Worm (Caenorhabditis elegans) whole organism, late embryonic: ENCODE results near the gene Y43B11AL.1.

ENCODE experiments used
- ama-1 ChIP-seq: fragments of 150-350 bp; optimal IDR thresholded peaks from 2 replicates; lab custom pipeline; 2014
- ceh-14 ChIP-seq: sonication (generic microtip); optimal IDR thresholded peaks from 2 replicates; lab custom pipeline; 2016; ENCODE audit warnings: missing genotype, missing genetic modification characterization, missing compliant biosample characterization
- dmd-4 ChIP-seq: sonication (generic microtip); optimal IDR thresholded peaks from 2 replicates; lab custom pipeline; 2016; ENCODE audit warnings: borderline replicate concordance, missing genetic modification characterization, missing compliant biosample characterization
- dve-1 ChIP-seq: sonication (generic microtip); optimal IDR thresholded peaks from 2 replicates; lab custom pipeline; 2017; ENCODE audit warnings: antibody characterized with exemption, mild to moderate bottlenecking, missing genetic modification characterization, missing compliant biosample characterization
- ets-4 ChIP-seq: sonication (generic microtip); optimal IDR thresholded peaks from 2 replicates; lab custom pipeline; 2016; ENCODE audit warnings: missing genetic modification characterization, missing compliant biosample characterization
- gmeb-2 ChIP-seq: sonication (generic microtip); optimal IDR thresholded peaks from 2 replicates; lab custom pipeline; 2016; ENCODE audit warnings: missing genetic modification characterization, inconsistent platforms, missing compliant biosample characterization
- hlh-15 ChIP-seq: sonication (generic microtip); optimal IDR thresholded peaks from 2 replicates; lab custom pipeline; 2016; ENCODE audit warnings: missing genetic modification characterization, missing compliant biosample characterization
- npax-4 ChIP-seq: sonication (generic microtip); optimal IDR thresholded peaks from 2 replicates; lab custom pipeline; 2016; ENCODE audit warnings: missing genetic modification characterization, missing compliant biosample characterization
- pat-9 ChIP-seq: fragments of 200-800 bp; sonication (Bioruptor generic); optimal IDR thresholded peaks from 2 replicates; lab custom pipeline; 2018; ENCODE audit warnings: mild to moderate bottlenecking, missing genetic modification characterization, moderate library complexity, missing compliant biosample characterization
- pqm-1 ChIP-seq: sonication (generic microtip); optimal IDR thresholded peaks from 2 replicates; lab custom pipeline; 2016; ENCODE audit warnings: missing genetic modification characterization, missing compliant biosample characterization

ce11 chrIV:7045362-7045936 is 19.7 kb upstream of the Y43B11AL.1 start:
- TF ChIP-seq ets-4 (tag; lab: Kevin White, UChicago) (no peak), dmd-4 (tag; lab: Kevin White, UChicago) (no peak), dve-1 (tag; lab: Kevin White, UChicago) (no peak), ama-1 (lab: Kevin White, UChicago) (no peak), pqm-1 (no peak), ceh-14 (tag; lab: Kevin White, UChicago) (no peak), pat-9 (tag; lab: Kevin White, UChicago) (no peak), hlh-15 (tag; lab: Kevin White, UChicago) (no peak), npax-4 (tag; lab: Kevin White, UChicago) (no peak), gmeb-2 (tag; lab: Kevin White, UChicago) (no peak)
